Worm (Caenorhabditis elegans) whole organism, late embryonic: ENCODE data around the gene ech-2.

ENCODE experiments used
- F13H6.1 ChIP-seq: sonication (generic microtip); optimal IDR thresholded peaks from 2 replicates; lab custom pipeline; 2016; ENCODE audit warnings: missing genetic modification characterization, missing compliant biosample characterization
- ceh-6 ChIP-seq: fragments of 200-800 bp; sonication (Bioruptor generic); optimal IDR thresholded peaks from 2 replicates; lab custom pipeline; 2018; ENCODE audit warnings: mild to moderate bottlenecking, missing genetic modification characterization, missing compliant biosample characterization
- che-1 ChIP-seq: sonication (generic microtip); optimal IDR thresholded peaks from 2 replicates; lab custom pipeline; 2016; ENCODE audit warnings: mild to moderate bottlenecking, missing genetic modification characterization, missing compliant biosample characterization
- dve-1 ChIP-seq: sonication (generic microtip); optimal IDR thresholded peaks from 2 replicates; lab custom pipeline; 2017; ENCODE audit warnings: antibody characterized with exemption, mild to moderate bottlenecking, missing genetic modification characterization, missing compliant biosample characterization
- ets-4 ChIP-seq: sonication (generic microtip); optimal IDR thresholded peaks from 2 replicates; lab custom pipeline; 2016; ENCODE audit warnings: missing genetic modification characterization, missing compliant biosample characterization
- fkh-10 ChIP-seq: fragments of 150-350 bp; optimal IDR thresholded peaks from 2 replicates; lab custom pipeline; 2014; ENCODE audit warnings: missing biosample characterization, missing genetic modification reagents, missing genetic modification characterization
- lin-11 ChIP-seq: fragments of 200-800 bp; sonication (Bioruptor generic); optimal IDR thresholded peaks from 2 replicates; lab custom pipeline; 2018; ENCODE audit warnings: mild to moderate bottlenecking, missing genetic modification characterization, missing compliant biosample characterization
- madf-2 ChIP-seq: sonication (generic microtip); optimal IDR thresholded peaks from 2 replicates; lab custom pipeline; 2017; ENCODE audit warnings: missing genetic modification characterization, missing compliant biosample characterization
- pag-3 ChIP-seq: sonication (generic microtip); optimal IDR thresholded peaks from 2 replicates; lab custom pipeline; 2016; ENCODE audit warnings: missing compliant biosample characterization, missing genetic modification characterization, borderline replicate concordance
- pha-4 ChIP-seq: fragments of 150-350 bp; optimal IDR thresholded peaks from 2 replicates; lab custom pipeline; 2018; ENCODE audit warnings: missing biosample characterization, missing genetic modification reagents, missing genetic modification characterization
- sdc-2 ChIP-seq: sonication (generic microtip); optimal IDR thresholded peaks from 2 replicates; lab custom pipeline; 2016; ENCODE audit warnings: missing genotype, missing genetic modification characterization, missing compliant biosample characterization
- syd-9 ChIP-seq: sonication (generic microtip); optimal IDR thresholded peaks from 2 replicates; lab custom pipeline; 2016; ENCODE audit warnings: mild to moderate bottlenecking, missing genetic modification characterization, moderate library complexity, missing compliant biosample characterization
- zip-5 ChIP-seq: sonication (generic microtip); optimal IDR thresholded peaks from 2 replicates; lab custom pipeline; 2016; ENCODE audit warnings: missing genetic modification characterization, missing compliant biosample characterization

- TF ChIP-seq fkh-10 (GFP tag; lab: Kevin White, UChicago) (no peak), che-1 (tag; lab: Kevin White, UChicago) (no peak), zip-5 (no peak), ceh-6 (no peak), madf-2 (tag; lab: Kevin White, UChicago) (no peak), sdc-2 (no peak), pha-4 (no peak), syd-9 (no peak), dve-1 (tag; lab: Kevin White, UChicago) (no peak), pag-3 (no peak), ets-4 (tag; lab: Kevin White, UChicago) (no peak), lin-11 (tag; lab: Kevin White, UChicago) (no peak), F13H6.1 (tag; lab: Kevin White, UChicago) (no peak)
Observed at ce11 chrIV:11854777-11855176, 1.4 kb downstream of the ech-2 start, which contains the start of gene tag-30.
